Worm (Caenorhabditis elegans) whole organism, L4 larva: Measurements from ENCODE around the gene Y50D4B.6.

Experiments
- D1046.2 ChIP-seq: fragments of 200-800 bp; sonication (Bioruptor generic); IDR thresholded peaks from 2 replicates; pipeline ENCODE4 v1.3.6; 2022; ENCODE audit warnings: missing genetic modification characterization, missing compliant biosample characterization
- F10B5.3 ChIP-seq: sonication (generic microtip); optimal IDR thresholded peaks from 2 replicates; lab custom pipeline; 2016; ENCODE audit warnings: mild to moderate bottlenecking, missing genetic modification characterization, missing compliant biosample characterization
- F37D6.2 ChIP-seq: sonication (generic microtip); optimal IDR thresholded peaks from 2 replicates; lab custom pipeline; 2016; ENCODE audit warnings: mild to moderate bottlenecking, missing genetic modification characterization, missing compliant biosample characterization
- F44E2.7 ChIP-seq: fragments of 200-800 bp; sonication (Bioruptor generic); IDR thresholded peaks from 2 replicates; pipeline ENCODE4 v2.1.2; 2022; ENCODE audit warnings: missing genetic modification characterization, missing compliant biosample characterization
- Y5F2A.4 ChIP-seq: fragments of 200-800 bp; sonication (Bioruptor generic); optimal IDR thresholded peaks from 2 replicates; lab custom pipeline; 2018; ENCODE audit warnings: mild to moderate bottlenecking, missing genetic modification characterization, missing compliant biosample characterization
- aha-1 ChIP-seq: fragments of 150-350 bp; peaks from one replicate; lab custom pipeline; 2014; ENCODE audit warnings: missing biosample characterization, missing genetic modification characterization
- ceh-44 ChIP-seq: fragments of 200-800 bp; sonication (Bioruptor generic); IDR thresholded peaks from 2 replicates; pipeline ENCODE4 v1.3.6; 2022; ENCODE audit warnings: missing genetic modification reagents, missing genetic modification characterization, missing compliant biosample characterization
- cey-2 ChIP-seq: sonication (generic microtip); optimal IDR thresholded peaks from 3 replicates; lab custom pipeline; 2017; ENCODE audit warnings: missing genetic modification characterization, mild to moderate bottlenecking, missing compliant biosample characterization, antibody characterized with exemption, borderline replicate concordance; ENCODE audit not compliant: insufficient read depth
- dve-1 ChIP-seq: sonication (generic microtip); optimal IDR thresholded peaks from 2 replicates; lab custom pipeline; 2017; ENCODE audit warnings: antibody characterized with exemption, mild to moderate bottlenecking, missing genetic modification characterization, missing compliant biosample characterization; ENCODE audit not compliant: insufficient read depth
- egl-27 ChIP-seq: sonication (generic microtip); optimal IDR thresholded peaks from 3 replicates; lab custom pipeline; 2017; ENCODE audit warnings: missing biosample characterization, missing genetic modification reagents, missing genetic modification characterization
- egl-43 ChIP-seq: fragments of 200-800 bp; sonication (Bioruptor generic); IDR thresholded peaks from 2 replicates; pipeline ENCODE4 v1.3.6; 2022; ENCODE audit warnings: missing genetic modification reagents, missing genetic modification characterization, missing compliant biosample characterization
- fkh-10 ChIP-seq: fragments of 150-350 bp; optimal IDR thresholded peaks from 2 replicates; lab custom pipeline; 2014; ENCODE audit warnings: missing biosample characterization, missing genetic modification reagents, missing genetic modification characterization
- lin-1 ChIP-seq: fragments of 200-800 bp; sonication (Bioruptor generic); IDR thresholded peaks from 2 replicates; pipeline ENCODE4 v1.3.6; 2022; ENCODE audit warnings: missing genetic modification reagents, missing genetic modification characterization, missing compliant biosample characterization
- lin-13 ChIP-seq: fragments of 150-350 bp; optimal IDR thresholded peaks from 2 replicates; lab custom pipeline; 2014; ENCODE audit warnings: missing biosample characterization, missing genetic modification reagents, missing genetic modification characterization
- lin-15B ChIP-seq: fragments of 150-350 bp; sonication (generic microtip); optimal IDR thresholded peaks from 3 replicates; lab custom pipeline; 2014; ENCODE audit warnings: missing biosample characterization, missing genetic modification characterization
- lin-38 ChIP-seq: fragments of 200-800 bp; sonication (Bioruptor generic); IDR thresholded peaks from 2 replicates; pipeline ENCODE4 v1.3.6; 2022; ENCODE audit warnings: missing genetic modification reagents, missing genetic modification characterization, missing compliant biosample characterization
- lin-39 ChIP-seq: fragments of 150-350 bp; optimal IDR thresholded peaks from 2 replicates; lab custom pipeline; 2014; ENCODE audit warnings: missing biosample characterization, missing genetic modification reagents, missing genetic modification characterization
- madf-5 ChIP-seq, 2 experiments: fragments of 200-800 bp; sonication (Bioruptor generic); IDR thresholded peaks; 2 replicates each; pipeline ENCODE4 v1.3.6; 2022; ENCODE audit warnings: missing compliant biosample characterization in 2 of 2, missing genetic modification characterization in 2 of 2
- madf-9 ChIP-seq: fragments of 200-800 bp; sonication (Bioruptor generic); conservative IDR thresholded peaks from 2 replicates; pipeline ENCODE4 v1.3.6; 2022; ENCODE audit warnings: missing genetic modification reagents, missing genetic modification characterization, missing compliant biosample characterization
- mes-2 ChIP-seq: sonication (generic microtip); optimal IDR thresholded peaks from 2 replicates; lab custom pipeline; 2016; ENCODE audit warnings: missing genotype, mild to moderate bottlenecking, missing genetic modification characterization, missing compliant biosample characterization; ENCODE audit not compliant: poor library complexity, severe bottlenecking
- mxl-3 ChIP-seq: fragments of 200-800 bp; sonication (Bioruptor generic); optimal IDR thresholded peaks from 2 replicates; lab custom pipeline; 2018; ENCODE audit warnings: mild to moderate bottlenecking, missing genetic modification characterization, missing compliant biosample characterization
- nhr-10 ChIP-seq: fragments of 150-350 bp; optimal IDR thresholded peaks from 2 replicates; lab custom pipeline; 2014; ENCODE audit warnings: missing biosample characterization, missing genetic modification characterization
- nhr-102 ChIP-seq: sonication (generic microtip); optimal IDR thresholded peaks from 2 replicates; lab custom pipeline; 2016; ENCODE audit warnings: mild to moderate bottlenecking, missing genetic modification characterization, moderate library complexity, missing compliant biosample characterization
- nhr-11 ChIP-seq: fragments of 150-350 bp; optimal IDR thresholded peaks from 2 replicates; lab custom pipeline; 2014; ENCODE audit warnings: missing biosample characterization, missing genetic modification characterization
- nhr-111 ChIP-seq: fragments of 200-800 bp; sonication (Bioruptor generic); optimal IDR thresholded peaks from 2 replicates; lab custom pipeline; 2018; ENCODE audit warnings: mild to moderate bottlenecking, missing genetic modification characterization, missing compliant biosample characterization
- nhr-28 ChIP-seq: fragments of 150-350 bp; optimal IDR thresholded peaks from 2 replicates; lab custom pipeline; 2014; ENCODE audit warnings: missing biosample characterization, missing genetic modification characterization
- nhr-42 ChIP-seq: fragments of 200-800 bp; sonication (Bioruptor generic); IDR thresholded peaks from 2 replicates; pipeline ENCODE4 v1.3.6; 2022; ENCODE audit warnings: missing genetic modification characterization, missing compliant biosample characterization
- nhr-48 ChIP-seq: sonication (generic microtip); optimal IDR thresholded peaks from 2 replicates; lab custom pipeline; 2016; ENCODE audit warnings: mild to moderate bottlenecking, missing genetic modification characterization, missing compliant biosample characterization
- nhr-77 ChIP-seq: fragments of 150-350 bp; optimal IDR thresholded peaks from 2 replicates; lab custom pipeline; 2014; ENCODE audit warnings: missing biosample characterization, missing genetic modification characterization
- saeg-2 ChIP-seq: fragments of 200-800 bp; sonication (Bioruptor generic); IDR thresholded peaks from 2 replicates; pipeline ENCODE4 v1.3.6; 2022; ENCODE audit warnings: missing genetic modification reagents, missing genetic modification characterization, missing compliant biosample characterization
- sdz-12 ChIP-seq: fragments of 200-800 bp; sonication (Bioruptor generic); optimal IDR thresholded peaks from 2 replicates; lab custom pipeline; 2018; ENCODE audit warnings: mild to moderate bottlenecking, missing genetic modification characterization, missing compliant biosample characterization
- skn-1 ChIP-seq: fragments of 150-350 bp; optimal IDR thresholded peaks from 2 replicates; lab custom pipeline; 2014; ENCODE audit warnings: missing biosample characterization, missing genetic modification characterization
- snpc-4 ChIP-seq: fragments of 150-350 bp; optimal IDR thresholded peaks from 2 replicates; lab custom pipeline; 2014; ENCODE audit warnings: missing biosample characterization, missing genetic modification characterization
- tag-97 ChIP-seq: fragments of 200-800 bp; sonication (Bioruptor generic); IDR thresholded peaks from 2 replicates; pipeline ENCODE4 v1.3.6; 2022; ENCODE audit warnings: missing genetic modification characterization, missing compliant biosample characterization
- tra-1 ChIP-seq: fragments of 200-800 bp; sonication (Bioruptor generic); IDR thresholded peaks from 2 replicates; pipeline ENCODE4 v1.3.6; 2022; ENCODE audit warnings: missing genetic modification reagents, missing genetic modification characterization, missing compliant biosample characterization
- unc-130 ChIP-seq: sonication (generic microtip); optimal IDR thresholded peaks from 2 replicates; lab custom pipeline; 2016; ENCODE audit warnings: missing genetic modification reagents, missing genetic modification characterization, missing compliant biosample characterization
- unc-39 ChIP-seq: sonication (generic microtip); optimal IDR thresholded peaks from 2 replicates; lab custom pipeline; 2017; ENCODE audit warnings: missing biosample characterization, missing genetic modification characterization
- unc-62 ChIP-seq, 3 experiments: fragments of 150-350 bp in 1 of 3; sonication (generic microtip); optimal IDR thresholded peaks in 2 of 3; peaks in 1 of 3; 1 replicate in 1 of 3; 2 replicates in 2 of 3; lab custom pipeline; 2014 to 2017; ENCODE audit warnings: missing biosample characterization in 3 of 3, missing genetic modification characterization in 3 of 3, missing genetic modification reagents in 3 of 3, missing genotype in 1 of 3
- ztf-11 ChIP-seq: fragments of 150-350 bp; optimal IDR thresholded peaks from 2 replicates; lab custom pipeline; 2014; ENCODE audit warnings: missing biosample characterization, missing genetic modification characterization

Y50D4B.6 gene

DNA sequence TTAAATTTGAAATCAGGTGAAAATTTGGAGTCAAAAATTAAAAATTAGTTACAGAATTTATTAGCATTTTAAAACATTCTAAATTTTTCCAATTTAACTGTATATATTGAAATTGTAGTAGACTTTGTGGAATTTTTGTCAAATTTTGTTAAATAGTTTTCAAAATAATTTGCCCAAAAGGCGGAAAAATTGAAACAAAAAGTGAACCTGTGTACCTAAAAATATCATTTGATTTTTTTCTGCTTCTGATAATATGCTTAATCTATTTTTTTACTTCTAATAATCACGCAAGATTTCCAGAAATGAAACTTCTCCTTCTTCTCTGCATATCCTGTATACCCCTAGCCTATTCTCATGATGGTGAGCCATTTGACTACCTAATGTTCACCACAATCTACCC is 22.8 kb upstream of the Y50D4B.6 start, which contains the start of gene rnst-2:
rnst-2 (plus strand) TSS at position 301 of the 400 bp plus-strand sequence.
- TF ChIP-seq nhr-42 (GFP tag; lab: Robert Waterston, UW) (no peak), sdz-12 (GFP tag; lab: Kevin White, UChicago) (no peak), nhr-28 (tag; lab: Kevin White, UChicago) (no peak), madf-5 (GFP tag; IDR thresholded peaks at IDR 0.05; lab: Robert Waterston, UW) (no peak), tra-1 (GFP tag; lab: Robert Waterston, UW) (no peak), madf-9 (no peak), lin-15B (tag; lab: Kevin White, UChicago) (no peak), tag-97 (GFP tag; lab: Robert Waterston, UW) (no peak), lin-13 (GFP tag; lab: Kevin White, UChicago) (no peak), unc-130 (GFP tag; lab: Kevin White, UChicago) (no peak), mes-2 (tag; lab: Kevin White, UChicago) (no peak), Y5F2A.4 (GFP tag; lab: Kevin White, UChicago) (no peak), F44E2.7 (no peak), aha-1 (tag; lab: Kevin White, UChicago) (no peak)

- no peak for TF ChIP-seq nhr-77
Observed at ce11 chrV:1064491-1064890, 19.6 kb upstream of the Y50D4B.6 start, which contains the start of gene str-67. Gene str-67 (minus strand): TSS chrV:1064591.

DNA sequence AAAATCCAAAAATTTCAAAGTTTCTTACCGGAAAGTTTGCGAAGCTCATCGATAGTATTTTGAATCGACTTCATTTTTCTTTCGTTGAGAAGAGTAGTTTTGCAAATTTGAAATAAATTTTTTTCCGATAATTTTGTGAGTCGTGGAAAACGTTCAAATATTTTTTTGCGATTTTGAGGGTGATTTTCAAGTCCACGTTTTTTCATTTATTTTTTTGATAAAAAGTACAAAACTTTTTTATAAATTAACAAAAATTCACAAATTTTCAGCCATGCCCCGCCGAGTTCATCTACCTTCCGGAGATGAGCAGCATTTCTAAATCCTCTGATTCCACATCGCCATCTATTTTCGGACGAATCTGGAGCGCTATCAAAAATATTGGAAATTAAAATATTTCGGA is 16.6 kb upstream of the Y50D4B.6 start, which contains the start of gene K10C9.7:
K10C9.7 (minus strand) TSS at position 101 of the 400 bp plus-strand sequence.
- TF ChIP-seq egl-27 (tag; lab: Kevin White, UChicago) = no peak
- no peak for TF ChIP-seq lin-1 (GFP tag; lab: Robert Waterston, UW)
- no peak for TF ChIP-seq nhr-111 (GFP tag; lab: Kevin White, UChicago)
- no peak for TF ChIP-seq ceh-44
- TF ChIP-seq nhr-11 (tag; lab: Kevin White, UChicago) = no peak
- no peak for TF ChIP-seq nhr-102
- TF ChIP-seq, all 104 proteins: peak for 0

- no peak for TF ChIP-seq mes-2 (tag; lab: Kevin White, UChicago)
Observed at ce11 chrV:1074946-1075345, 9.2 kb upstream of the Y50D4B.6 start, which contains the start of gene K10C9.1. Gene K10C9.1 (plus strand): TSS chrV:1075246.

DNA sequence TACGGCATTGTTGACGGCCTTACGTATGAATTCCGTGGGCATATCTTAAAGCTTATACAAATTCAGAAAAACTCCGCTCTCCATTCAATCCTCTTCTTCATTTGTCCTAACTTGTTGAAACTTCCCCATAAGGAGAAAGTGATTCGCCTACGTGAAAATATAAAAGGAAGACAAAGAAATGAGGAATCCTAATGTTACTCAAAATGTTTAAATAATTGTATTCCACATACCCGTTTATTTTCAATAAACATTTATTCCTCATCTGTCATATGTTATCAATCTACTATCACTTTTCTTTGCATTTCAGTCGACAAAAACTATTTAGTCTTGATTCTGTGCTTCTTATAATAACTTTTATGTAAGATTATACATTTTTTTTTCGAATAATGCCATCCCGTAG is 3.9 kb downstream of the Y50D4B.6 start, which contains the start of gene clec-203:
clec-203 (plus strand) TSS at position 301 of the 400 bp plus-strand sequence.
- TF ChIP-seq ztf-11 (tag; lab: Kevin White, UChicago) (no peak), lin-38 (no peak), nhr-10 (tag; lab: Kevin White, UChicago) (no peak), madf-5 (GFP tag; IDR thresholded peaks at IDR 0.05; lab: Robert Waterston, UW) (no peak), egl-43 (no peak)

DNA sequence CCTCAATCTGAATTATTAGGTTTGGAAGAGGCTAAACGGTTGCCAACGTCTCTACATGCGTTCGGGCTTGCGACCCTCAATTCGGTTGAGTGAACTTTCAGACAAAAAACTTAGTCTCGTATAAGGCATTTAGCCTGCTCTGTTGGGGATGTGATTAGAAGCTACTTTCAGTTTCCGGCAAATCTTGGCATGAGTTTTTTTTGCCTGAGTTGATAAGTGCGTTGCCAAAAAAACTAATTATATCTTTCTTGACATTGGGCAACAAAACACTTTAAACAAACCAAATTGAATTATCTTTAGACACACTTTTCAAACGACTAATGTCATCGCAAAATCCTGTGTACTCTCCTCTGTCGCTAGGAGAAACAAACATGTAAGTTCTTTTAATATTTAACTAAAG is 8.2 kb downstream of the Y50D4B.6 start, which contains the start of gene Y50D4B.4:
Y50D4B.4 (plus strand) TSS at position 301 of the 400 bp plus-strand sequence.
- TF ChIP-seq F37D6.2 (no peak), dve-1 (tag; lab: Kevin White, UChicago) (no peak), unc-39 (tag; lab: Kevin White, UChicago) (no peak), F10B5.3 (tag; lab: Kevin White, UChicago) (no peak), saeg-2 (GFP tag; lab: Robert Waterston, UW) (no peak), lin-39 (tag; lab: Kevin White, UChicago) (no peak), unc-62 (GFP tag; optimal IDR thresholded peaks at IDR 0.05 in 1 of 2; lab: Kevin White, UChicago) (no peak), unc-62 (tag; optimal IDR thresholded peaks at IDR 0.05; lab: Kevin White, UChicago) (no peak), snpc-4 (tag; lab: Kevin White, UChicago) (no peak), lin-1 (GFP tag; lab: Robert Waterston, UW) (no peak), D1046.2 (no peak), skn-1 (tag; lab: Kevin White, UChicago) (no peak), fkh-10 (GFP tag; lab: Kevin White, UChicago) (no peak), mxl-3 (GFP tag; lab: Kevin White, UChicago) (no peak), nhr-48 (no peak), nhr-11 (tag; lab: Kevin White, UChicago) (no peak), nhr-77 (no peak), lin-15B (tag; lab: Kevin White, UChicago) (no peak), egl-43 (no peak), nhr-42 (GFP tag; lab: Robert Waterston, UW) (no peak), cey-2 (tag; lab: Kevin White, UChicago) (no peak)
- TF ChIP-seq, all 104 proteins: peak for 0
